Worm (Caenorhabditis elegans): Measurements from ENCODE around the gene rab-1.

- TF ChIP-seq ces-1 (GFP tag; optimal IDR thresholded peaks at IDR 0.05) = no peak
- TF ChIP-seq unc-62 (GFP tag; optimal IDR thresholded peaks at IDR 0.05) = no peak
- TF ChIP-seq ztf-11 (tag; optimal IDR thresholded peaks at IDR 0.05) = no peak
Measured at ce11 chrV:1226239-1226638, 37.5 kb downstream of the rab-1 start.

Measured in whole organism, mixed stage, embryonic.